Worm (Caenorhabditis elegans): ENCODE results near the gene cest-19.

DNA sequence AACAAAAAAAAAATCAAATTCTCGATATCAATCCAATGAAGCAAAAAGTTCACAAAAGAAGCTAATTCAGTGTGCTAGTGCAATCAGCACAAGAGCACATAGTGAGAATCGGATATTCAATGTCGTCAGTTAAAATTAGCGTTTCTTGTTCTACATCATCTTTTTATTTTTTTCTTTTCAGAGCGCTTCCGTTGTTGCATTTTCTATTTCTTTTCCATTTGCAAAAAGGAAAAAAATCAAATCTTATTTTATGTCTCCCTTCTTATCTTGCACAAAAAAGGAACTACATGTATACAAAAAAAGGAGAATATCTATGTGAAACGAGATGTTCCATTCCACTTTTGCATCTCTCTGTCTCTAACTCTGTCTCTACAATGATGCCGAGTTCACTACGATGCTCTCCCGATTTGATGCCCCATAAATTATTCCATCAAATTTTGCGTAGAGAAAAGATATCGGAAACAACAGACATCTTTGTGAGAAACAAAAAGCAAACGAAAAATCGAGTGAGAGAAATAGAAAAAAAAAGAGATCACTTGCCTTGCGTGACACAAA lies 2.0 kb downstream of the cest-19 start:
- TF ChIP-seq ama-1 (optimal IDR thresholded peaks at IDR 0.05) (no peak), hmg-4 (GFP tag; optimal IDR thresholded peaks at IDR 0.05) (no peak), flt-1 (GFP tag; IDR thresholded peaks at IDR 0.05) (no peak), pes-1 (GFP tag; IDR thresholded peaks at IDR 0.05) (no peak), tbx-11 (GFP tag; IDR thresholded peaks at IDR 0.05) (no peak), scrt-1 (GFP tag; IDR thresholded peaks at IDR 0.05) (no peak), ceh-36 (tag; optimal IDR thresholded peaks at IDR 0.05) (no peak), F13C5.2 (tag; optimal IDR thresholded peaks at IDR 0.05) (no peak), aly-1 (tag; optimal IDR thresholded peaks at IDR 0.05) (no peak), tbx-37 (GFP tag; conservative IDR thresholded peaks at IDR 0.05) (no peak), hnd-1 (tag; optimal IDR thresholded peaks at IDR 0.05) (no peak)

Data from whole organism, early embryonic.